Worm (Caenorhabditis elegans) whole organism, late embryonic: ENCODE results near the gene gst-13.

Source experiments
- T23F11.4 ChIP-seq: fragments of 200-800 bp; sonication (Bioruptor generic); optimal IDR thresholded peaks from 2 replicates; lab custom pipeline; 2018; ENCODE audit warnings: mild to moderate bottlenecking, missing genetic modification characterization, missing compliant biosample characterization
- ama-1 ChIP-seq: fragments of 150-350 bp; optimal IDR thresholded peaks from 2 replicates; lab custom pipeline; 2014
- ceh-2 ChIP-seq: sonication (generic microtip); optimal IDR thresholded peaks from 2 replicates; lab custom pipeline; 2016; ENCODE audit warnings: missing genotype, missing genetic modification characterization, missing compliant biosample characterization
- ceh-9 ChIP-seq: sonication (generic microtip); optimal IDR thresholded peaks from 2 replicates; lab custom pipeline; 2016; ENCODE audit warnings: mild to moderate bottlenecking, missing genetic modification characterization, inconsistent platforms, missing compliant biosample characterization
- che-1 ChIP-seq: sonication (generic microtip); optimal IDR thresholded peaks from 2 replicates; lab custom pipeline; 2016; ENCODE audit warnings: mild to moderate bottlenecking, missing genetic modification characterization, missing compliant biosample characterization
- dve-1 ChIP-seq: sonication (generic microtip); optimal IDR thresholded peaks from 2 replicates; lab custom pipeline; 2017; ENCODE audit warnings: antibody characterized with exemption, mild to moderate bottlenecking, missing genetic modification characterization, missing compliant biosample characterization
- fax-1 ChIP-seq: sonication (generic microtip); optimal IDR thresholded peaks from 2 replicates; lab custom pipeline; 2016; ENCODE audit warnings: missing genotype, missing genetic modification characterization, missing compliant biosample characterization
- fkh-6 ChIP-seq: sonication (generic microtip); optimal IDR thresholded peaks from 2 replicates; lab custom pipeline; 2016; ENCODE audit warnings: missing genetic modification characterization, missing compliant biosample characterization
- lin-11 ChIP-seq: fragments of 200-800 bp; sonication (Bioruptor generic); optimal IDR thresholded peaks from 2 replicates; lab custom pipeline; 2018; ENCODE audit warnings: mild to moderate bottlenecking, missing genetic modification characterization, missing compliant biosample characterization
- nfya-1 ChIP-seq: sonication (generic microtip); optimal IDR thresholded peaks from 2 replicates; lab custom pipeline; 2017; ENCODE audit warnings: missing genetic modification characterization, mild to moderate bottlenecking, missing compliant biosample characterization, antibody characterized with exemption, moderate library complexity
- npax-4 ChIP-seq: sonication (generic microtip); optimal IDR thresholded peaks from 2 replicates; lab custom pipeline; 2016; ENCODE audit warnings: missing genetic modification characterization, missing compliant biosample characterization
- pha-4 ChIP-seq: fragments of 150-350 bp; optimal IDR thresholded peaks from 2 replicates; lab custom pipeline; 2018; ENCODE audit warnings: missing biosample characterization, missing genetic modification reagents, missing genetic modification characterization
- unc-42 ChIP-seq: sonication (generic microtip); optimal IDR thresholded peaks from 2 replicates; lab custom pipeline; 2016; ENCODE audit warnings: missing genotype, missing genetic modification characterization, missing compliant biosample characterization

ce11 chrII:9194195-9194594, 37.1 kb upstream of the gst-13 start, which contains the start of gene twk-4:
- TF ChIP-seq ama-1 (lab: Kevin White, UChicago) = no peak
- no peak for TF ChIP-seq che-1
- TF ChIP-seq fkh-6 (tag; lab: Kevin White, UChicago) = no peak
- no peak for TF ChIP-seq unc-42 (tag; lab: Kevin White, UChicago)
- TF ChIP-seq ceh-9 = no peak
- no peak for TF ChIP-seq dve-1
- TF ChIP-seq pha-4 (tag; lab: Kevin White, UChicago) = no peak
- TF ChIP-seq npax-4 (tag; lab: Kevin White, UChicago) = no peak
- TF ChIP-seq nfya-1 (tag; lab: Kevin White, UChicago) = no peak
- TF ChIP-seq lin-11 (tag; lab: Kevin White, UChicago) = no peak
- no peak for TF ChIP-seq T23F11.4 (GFP tag; lab: Kevin White, UChicago)
- no peak for TF ChIP-seq ceh-2
- no peak for TF ChIP-seq fax-1
